Fruit fly (Drosophila melanogaster) whole organism, pupa: ENCODE results near the gene Cp19.

ENCODE experiments used
- CG10348 ChIP-seq: fragments of 200-800 bp; sonication (Bioruptor generic); IDR thresholded peaks from 2 replicates; pipeline ENCODE4 v1.3.6; 2022; ENCODE audit warnings: missing biosample characterization, missing genetic modification characterization
- CG12605 ChIP-seq: fragments of 200-800 bp; sonication (Bioruptor generic); IDR thresholded peaks from 2 replicates; pipeline ENCODE4 v1.3.6; 2022; ENCODE audit warnings: missing biosample characterization, missing genetic modification characterization
- CG13204 ChIP-seq: fragments of 200-800 bp; sonication (Bioruptor generic); optimal IDR thresholded peaks from 2 replicates; lab custom pipeline; 2018; ENCODE audit warnings: missing biosample characterization, mild to moderate bottlenecking, missing genetic modification characterization, moderate library complexity
- CG14655 ChIP-seq: fragments of 200-800 bp; sonication (Bioruptor generic); optimal IDR thresholded peaks from 3 replicates; lab custom pipeline; 2017; ENCODE audit warnings: mild to moderate bottlenecking, missing biosample characterization, missing genetic modification reagents, missing genetic modification characterization
- CG34367 ChIP-seq: fragments of 200-800 bp; sonication (Bioruptor generic); optimal IDR thresholded peaks from 2 replicates; lab custom pipeline; 2018; ENCODE audit warnings: missing biosample characterization, mild to moderate bottlenecking, missing genetic modification characterization
- CG8159 ChIP-seq: fragments of 200-800 bp; sonication (Bioruptor generic); optimal IDR thresholded peaks from 3 replicates; lab custom pipeline; 2018; ENCODE audit warnings: missing biosample characterization, mild to moderate bottlenecking, missing genetic modification characterization, moderate library complexity
- CG8301 ChIP-seq: fragments of 200-800 bp; sonication (Bioruptor generic); optimal IDR thresholded peaks from 2 replicates; lab custom pipeline; 2018; ENCODE audit warnings: missing biosample characterization, mild to moderate bottlenecking, missing genetic modification characterization
- CG9948 ChIP-seq: fragments of 200-800 bp; sonication (Bioruptor generic); optimal IDR thresholded peaks from 2 replicates; lab custom pipeline; 2018; ENCODE audit warnings: missing biosample characterization, mild to moderate bottlenecking, missing genetic modification characterization, moderate library complexity
- D1 ChIP-seq: fragments of 200-800 bp; sonication (Bioruptor generic); optimal IDR thresholded peaks from 2 replicates; lab custom pipeline; 2018; ENCODE audit warnings: missing biosample characterization, mild to moderate bottlenecking, missing genetic modification characterization, moderate library complexity
- Ets98B ChIP-seq: fragments of 200-800 bp; sonication (Bioruptor generic); IDR thresholded peaks from 2 replicates; pipeline ENCODE4 v1.3.6; 2022; ENCODE audit warnings: missing biosample characterization, missing genetic modification characterization
- gl ChIP-seq: fragments of 200-800 bp; sonication (Bioruptor generic); optimal IDR thresholded peaks from 2 replicates; lab custom pipeline; 2018; ENCODE audit warnings: missing biosample characterization, mild to moderate bottlenecking, missing genetic modification characterization
- rn ChIP-seq: fragments of 200-800 bp; sonication (Bioruptor generic); IDR thresholded peaks from 2 replicates; pipeline ENCODE4 v1.3.6; 2022; ENCODE audit warnings: missing biosample characterization, missing genetic modification characterization

- TF ChIP-seq rn (GFP tag; lab: Robert Waterston, UW) (no peak), CG12605 (GFP tag; lab: Robert Waterston, UW) (no peak), CG34367 (no peak), CG14655 (GFP tag; lab: Kevin White, UChicago) (no peak), CG10348 (no peak), Ets98B (GFP tag; lab: Robert Waterston, UW) (no peak), CG8159 (tag; lab: Kevin White, UChicago) (no peak), CG9948 (tag; lab: Kevin White, UChicago) (no peak), D1 (tag; lab: Kevin White, UChicago) (no peak), CG13204 (GFP tag; lab: Kevin White, UChicago) (no peak), gl (tag; lab: Kevin White, UChicago) (no peak), CG8301 (no peak)
Observed at dm6 chr3L:8728181-8728580, 1.5 kb upstream of the Cp19 start, which contains the start of gene Cp15.
